Worm (Caenorhabditis elegans) whole organism, L1 larva: ENCODE data around the gene abu-2.

Experiments
- C04F5.9 ChIP-seq: sonication (generic microtip); optimal IDR thresholded peaks from 2 replicates; lab custom pipeline; 2016; ENCODE audit warnings: missing genetic modification characterization, missing compliant biosample characterization
- C34B4.2 ChIP-seq: sonication (generic microtip); optimal IDR thresholded peaks from 2 replicates; lab custom pipeline; 2017; ENCODE audit warnings: mild to moderate bottlenecking, missing genetic modification characterization, missing compliant biosample characterization
- F16B12.6 ChIP-seq: fragments of 150-350 bp; optimal IDR thresholded peaks from 2 replicates; lab custom pipeline; 2014; ENCODE audit warnings: missing biosample characterization, missing genetic modification characterization
- aha-1 ChIP-seq: fragments of 150-350 bp; optimal IDR thresholded peaks from 2 replicates; lab custom pipeline; 2014; ENCODE audit warnings: missing biosample characterization, missing genetic modification characterization
- alr-1 ChIP-seq: fragments of 200-800 bp; sonication (Bioruptor generic); optimal IDR thresholded peaks from 2 replicates; lab custom pipeline; 2018; ENCODE audit warnings: borderline replicate concordance, mild to moderate bottlenecking, missing genetic modification characterization, missing compliant biosample characterization
- aly-2 ChIP-seq: fragments of 150-350 bp; optimal IDR thresholded peaks from 2 replicates; lab custom pipeline; 2014; ENCODE audit warnings: missing biosample characterization, missing genetic modification characterization
- blmp-1 ChIP-seq: fragments of 150-350 bp; optimal IDR thresholded peaks from 2 replicates; lab custom pipeline; 2014; ENCODE audit warnings: missing biosample characterization, missing genetic modification characterization
- ceh-63 ChIP-seq: fragments of 200-800 bp; sonication (Bioruptor generic); optimal IDR thresholded peaks from 2 replicates; lab custom pipeline; 2018; ENCODE audit warnings: mild to moderate bottlenecking, missing genetic modification characterization, missing compliant biosample characterization
- ceh-88 ChIP-seq: fragments of 200-800 bp; sonication (Bioruptor generic); IDR thresholded peaks from 2 replicates; pipeline ENCODE4 v1.3.6; 2022; ENCODE audit warnings: missing genetic modification characterization, missing compliant biosample characterization
- ces-1 ChIP-seq: fragments of 150-350 bp; optimal IDR thresholded peaks from 2 replicates; lab custom pipeline; 2014; ENCODE audit warnings: missing biosample characterization, missing genetic modification reagents, missing genetic modification characterization
- dpl-1 ChIP-seq, 3 experiments: fragments of 150-350 bp in 2 of 3; sonication (generic microtip) in 1 of 3; optimal IDR thresholded peaks; 2 replicates each; lab custom pipeline; 2014 to 2017; ENCODE audit warnings: missing biosample characterization in 3 of 3, missing genetic modification characterization in 3 of 3, missing genetic modification reagents in 3 of 3
- dsc-1 ChIP-seq: sonication (generic microtip); optimal IDR thresholded peaks from 2 replicates; lab custom pipeline; 2016; ENCODE audit warnings: mild to moderate bottlenecking, missing genetic modification characterization, missing compliant biosample characterization
- efl-1 ChIP-seq, 4 experiments: fragments of 150-350 bp; optimal IDR thresholded peaks in 3 of 4; peaks in 1 of 4; 1 replicate in 1 of 4; 2 replicates in 3 of 4; lab custom pipeline; 2014; ENCODE audit warnings: missing biosample characterization in 2 of 4, missing genetic modification characterization in 2 of 4, missing genetic modification reagents in 2 of 4
- efl-3 ChIP-seq: fragments of 200-800 bp; sonication (Bioruptor generic); optimal IDR thresholded peaks from 2 replicates; lab custom pipeline; 2018; ENCODE audit warnings: mild to moderate bottlenecking, missing genetic modification characterization, missing compliant biosample characterization
- egl-13 ChIP-seq: sonication (generic microtip); optimal IDR thresholded peaks from 2 replicates; lab custom pipeline; 2016; ENCODE audit warnings: missing genotype, missing genetic modification reagents, missing genetic modification characterization, missing compliant biosample characterization
- egl-27 ChIP-seq, 2 experiments: fragments of 150-350 bp in 1 of 2; sonication (generic microtip); optimal IDR thresholded peaks; 3 replicates each; lab custom pipeline; 2017 to 2018; ENCODE audit warnings: missing biosample characterization in 2 of 2, missing genetic modification characterization in 2 of 2, missing genetic modification reagents in 2 of 2
- elt-2 ChIP-seq: sonication (generic microtip); optimal IDR thresholded peaks from 2 replicates; lab custom pipeline; 2016; ENCODE audit warnings: missing genetic modification characterization, mild to moderate bottlenecking, inconsistent platforms, missing compliant biosample characterization, missing genetic modification reagents
- ets-5 ChIP-seq: fragments of 200-800 bp; sonication (Bioruptor generic); IDR thresholded peaks from 2 replicates; pipeline ENCODE4 v1.3.6; 2022; ENCODE audit warnings: missing genetic modification characterization, missing compliant biosample characterization
- fkh-10 ChIP-seq: sonication (generic microtip); optimal IDR thresholded peaks from 2 replicates; lab custom pipeline; 2017; ENCODE audit warnings: missing biosample characterization, missing genetic modification reagents, missing genetic modification characterization
- fkh-8 ChIP-seq: sonication (generic microtip); optimal IDR thresholded peaks from 2 replicates; lab custom pipeline; 2016; ENCODE audit warnings: mild to moderate bottlenecking, missing genetic modification characterization, missing compliant biosample characterization
- fos-1 ChIP-seq: fragments of 150-350 bp; optimal IDR thresholded peaks from 2 replicates; lab custom pipeline; 2014; ENCODE audit warnings: missing biosample characterization, missing genetic modification characterization
- hlh-4 ChIP-seq: sonication (generic microtip); optimal IDR thresholded peaks from 2 replicates; lab custom pipeline; 2016; ENCODE audit warnings: mild to moderate bottlenecking, missing genetic modification characterization, missing compliant biosample characterization
- isw-1 ChIP-seq: fragments of 200-800 bp; sonication (Bioruptor generic); IDR thresholded peaks from 2 replicates; pipeline ENCODE4 v1.3.6; 2022; ENCODE audit warnings: missing genetic modification characterization, missing compliant biosample characterization
- jun-1 ChIP-seq: fragments of 150-350 bp; optimal IDR thresholded peaks from 2 replicates; lab custom pipeline; 2014; ENCODE audit warnings: missing biosample characterization, missing genetic modification reagents, missing genetic modification characterization
- lin-13 ChIP-seq: fragments of 150-350 bp; optimal IDR thresholded peaks from 2 replicates; lab custom pipeline; 2014; ENCODE audit warnings: missing biosample characterization, missing genetic modification reagents, missing genetic modification characterization
- lin-35 ChIP-seq, 2 experiments: fragments of 150-350 bp; optimal IDR thresholded peaks; 2 replicates each; lab custom pipeline; 2014; ENCODE audit warnings: missing biosample characterization in 2 of 2, missing genetic modification characterization in 2 of 2, missing genetic modification reagents in 2 of 2
- lin-39 ChIP-seq: fragments of 150-350 bp; optimal IDR thresholded peaks from 2 replicates; lab custom pipeline; 2014; ENCODE audit warnings: missing biosample characterization, missing genetic modification reagents, missing genetic modification characterization
- lsy-2 ChIP-seq, 2 experiments: fragments of 150-350 bp; optimal IDR thresholded peaks; 2 replicates each; lab custom pipeline; 2014; ENCODE audit warnings: missing biosample characterization in 2 of 2, missing genetic modification characterization in 2 of 2
- mef-2 ChIP-seq: fragments of 150-350 bp; optimal IDR thresholded peaks from 2 replicates; lab custom pipeline; 2014; ENCODE audit warnings: missing biosample characterization, missing genetic modification characterization
- mep-1 ChIP-seq: fragments of 150-350 bp; optimal IDR thresholded peaks from 2 replicates; lab custom pipeline; 2014; ENCODE audit warnings: missing biosample characterization, missing genetic modification characterization
- nhr-19 ChIP-seq: fragments of 200-800 bp; sonication (Bioruptor generic); conservative IDR thresholded peaks from 2 replicates; pipeline ENCODE4 v1.3.6; 2022; ENCODE audit warnings: missing genetic modification characterization, missing compliant biosample characterization
- nhr-20 ChIP-seq: sonication (generic microtip); optimal IDR thresholded peaks from 2 replicates; lab custom pipeline; 2016; ENCODE audit warnings: mild to moderate bottlenecking, missing genetic modification characterization, missing compliant biosample characterization
- nhr-237 ChIP-seq: fragments of 150-350 bp; optimal IDR thresholded peaks from 2 replicates; lab custom pipeline; 2014; ENCODE audit warnings: missing biosample characterization, missing genetic modification characterization
- nhr-28 ChIP-seq: fragments of 150-350 bp; optimal IDR thresholded peaks from 2 replicates; lab custom pipeline; 2014; ENCODE audit warnings: missing biosample characterization, missing genetic modification characterization
- nhr-71 ChIP-seq: sonication (generic microtip); optimal IDR thresholded peaks from 2 replicates; lab custom pipeline; 2016; ENCODE audit warnings: mild to moderate bottlenecking, missing genetic modification characterization, moderate library complexity, missing compliant biosample characterization
- nhr-85 ChIP-seq: sonication (generic microtip); peaks from one replicate; lab custom pipeline; 2016; ENCODE audit warnings: missing genetic modification characterization, inconsistent platforms, missing compliant biosample characterization
- pqm-1 ChIP-seq: sonication (generic microtip); optimal IDR thresholded peaks from 3 replicates; lab custom pipeline; 2017; ENCODE audit warnings: missing biosample characterization, missing genetic modification characterization
- rnt-1 ChIP-seq: sonication (generic microtip); optimal IDR thresholded peaks from 2 replicates; lab custom pipeline; 2016; ENCODE audit warnings: mild to moderate bottlenecking, missing genetic modification characterization, moderate library complexity, missing compliant biosample characterization
- skn-1 ChIP-seq: fragments of 150-350 bp; optimal IDR thresholded peaks from 2 replicates; lab custom pipeline; 2014; ENCODE audit warnings: missing biosample characterization, missing genetic modification characterization
- snu-23 ChIP-seq: sonication (generic microtip); optimal IDR thresholded peaks from 2 replicates; lab custom pipeline; 2016; ENCODE audit warnings: missing genetic modification characterization, missing compliant biosample characterization
- sox-4 ChIP-seq: sonication (generic microtip); optimal IDR thresholded peaks from 2 replicates; lab custom pipeline; 2016; ENCODE audit warnings: missing genetic modification characterization, missing compliant biosample characterization
- sptf-1 ChIP-seq: fragments of 150-350 bp; optimal IDR thresholded peaks from 2 replicates; lab custom pipeline; 2014; ENCODE audit warnings: missing biosample characterization, missing genetic modification characterization
- tbx-2 ChIP-seq: sonication (generic microtip); optimal IDR thresholded peaks from 2 replicates; lab custom pipeline; 2016; ENCODE audit warnings: missing genetic modification characterization, missing compliant biosample characterization
- unc-62 ChIP-seq: fragments of 150-350 bp; optimal IDR thresholded peaks from 2 replicates; lab custom pipeline; 2014; ENCODE audit warnings: missing biosample characterization, missing genetic modification reagents, missing genetic modification characterization
- vab-15 ChIP-seq: sonication (generic microtip); optimal IDR thresholded peaks from 2 replicates; lab custom pipeline; 2017; ENCODE audit warnings: missing genotype, mild to moderate bottlenecking, missing genetic modification characterization, missing compliant biosample characterization
- zag-1 ChIP-seq: fragments of 150-350 bp; optimal IDR thresholded peaks from 2 replicates; lab custom pipeline; 2014; ENCODE audit warnings: missing biosample characterization, missing genetic modification characterization
- zip-4 ChIP-seq: fragments of 200-800 bp; sonication (Bioruptor generic); optimal IDR thresholded peaks from 2 replicates; lab custom pipeline; 2018; ENCODE audit warnings: mild to moderate bottlenecking, missing genetic modification characterization, moderate library complexity, missing compliant biosample characterization
- ztf-11 ChIP-seq, 2 experiments: sonication (generic microtip); optimal IDR thresholded peaks; 2 replicates each; lab custom pipeline; 2016 to 2017; ENCODE audit warnings: missing genetic modification characterization in 2 of 2, missing biosample characterization in 1 of 2, missing compliant biosample characterization in 1 of 2
- ztf-4 ChIP-seq: fragments of 150-350 bp; optimal IDR thresholded peaks from 2 replicates; lab custom pipeline; 2014; ENCODE audit warnings: missing biosample characterization, missing genetic modification characterization

abu-2 gene

DNA sequence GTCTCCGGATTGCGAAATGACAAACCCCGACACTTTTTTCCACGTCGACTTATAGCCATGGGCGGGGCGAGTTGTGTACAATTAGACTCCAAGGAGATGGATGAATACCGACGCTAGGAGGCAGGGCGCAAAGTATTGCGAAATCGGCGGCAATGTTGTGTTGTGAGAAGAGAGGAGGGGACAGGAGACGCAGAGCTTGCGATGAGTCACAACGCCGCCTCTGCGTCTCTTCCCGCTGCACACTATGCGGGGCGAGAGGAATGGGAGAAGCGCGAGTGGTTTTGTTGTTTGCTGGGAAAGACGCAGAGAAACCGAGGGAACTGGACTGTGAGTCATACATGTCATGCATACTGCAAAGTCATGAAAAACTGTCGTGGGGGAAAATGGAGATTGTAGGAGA, 43.9 kb upstream of the abu-2 start (continued):
- peak; percentile 46 for TF ChIP-seq aly-2 (tag; lab: Kevin White, UChicago)
- TF ChIP-seq ceh-63, result no peak
- peak; percentile 67 for TF ChIP-seq fkh-10 (GFP tag; lab: Kevin White, UChicago)
- peak; percentile 78 for TF ChIP-seq rnt-1
- peak; percentile 81 for TF ChIP-seq isw-1
- TF ChIP-seq mef-2 (tag; lab: Kevin White, UChicago), result peak; percentile 70
- TF ChIP-seq sox-4 (tag; lab: Kevin White, UChicago), result peak; percentile 73
- no peak for TF ChIP-seq ces-1
- peak; percentile 100 for TF ChIP-seq fos-1 (tag; lab: Kevin White, UChicago)
- TF ChIP-seq egl-13 (tag; lab: Kevin White, UChicago), result peak; percentile 69
- TF ChIP-seq efl-3 (GFP tag; lab: Kevin White, UChicago), result no peak
- peak; percentile 79 for TF ChIP-seq nhr-237
- peak; percentile 100 for TF ChIP-seq jun-1 (tag; lab: Kevin White, UChicago)
- peak; percentile 100 for TF ChIP-seq zip-4
- peak; percentile 30 for TF ChIP-seq aha-1 (tag; lab: Kevin White, UChicago)
- peak; percentile 87 for TF ChIP-seq tbx-2
- no peak for TF ChIP-seq C34B4.2 (tag; lab: Kevin White, UChicago)
- no peak for TF ChIP-seq alr-1 (tag; lab: Kevin White, UChicago)
- peak; percentile 84 for TF ChIP-seq mep-1 (tag; lab: Kevin White, UChicago)
- TF ChIP-seq unc-62 (GFP tag; lab: Kevin White, UChicago), result no peak
- peak; percentile 68 for TF ChIP-seq lin-13
- TF ChIP-seq elt-2, result peak; percentile 61
- TF ChIP-seq lin-35 (GFP tag; optimal IDR thresholded peaks at IDR 0.05; lab: Kevin White, UChicago), result peak; percentile 74 to 83
- TF ChIP-seq dsc-1 (tag; lab: Kevin White, UChicago), result peak; percentile 67
- peak; percentile 96 for TF ChIP-seq fkh-8 (tag; lab: Kevin White, UChicago)
- no peak for TF ChIP-seq nhr-28 (tag; lab: Kevin White, UChicago)
- peak; percentile 94 for TF ChIP-seq snu-23 (GFP tag; lab: Kevin White, UChicago)
- peak; percentile 55 to 81 for TF ChIP-seq egl-27 (tag; optimal IDR thresholded peaks at IDR 0.05; lab: Kevin White, UChicago)
- peak; percentile 98 for TF ChIP-seq nhr-85 (tag; lab: Kevin White, UChicago)
- TF ChIP-seq F16B12.6 (tag; lab: Kevin White, UChicago), result peak; percentile 51
- TF ChIP-seq lsy-2 (tag; optimal IDR thresholded peaks at IDR 0.05; lab: Kevin White, UChicago), result peak; percentile 77 to 84
- TF ChIP-seq ets-5 (GFP tag; lab: Robert Waterston, UW), result no peak

ce11 chrX:1453770-1454169, 43.3 kb upstream of the abu-2 start, which contains the start of gene cebp-1:
cebp-1 (minus strand) TSS chrX:1453868.
- TF ChIP-seq nhr-71 (tag; lab: Kevin White, UChicago) (peak; percentile 19), rnt-1 (peak; percentile 10), pqm-1 (tag; lab: Kevin White, UChicago) (no peak), aha-1 (tag; lab: Kevin White, UChicago) (no peak), elt-2 (peak; percentile 21), ztf-11 (tag; optimal IDR thresholded peaks at IDR 0.05; lab: Kevin White, UChicago) (no peak), skn-1 (tag; lab: Kevin White, UChicago) (peak; percentile 39), jun-1 (tag; lab: Kevin White, UChicago) (no peak), vab-15 (tag; lab: Kevin White, UChicago) (no peak), sox-4 (tag; lab: Kevin White, UChicago) (no peak), mef-2 (tag; lab: Kevin White, UChicago) (peak; percentile 59), sptf-1 (tag; lab: Kevin White, UChicago) (no peak), fkh-10 (GFP tag; lab: Kevin White, UChicago) (no peak), snu-23 (GFP tag; lab: Kevin White, UChicago) (no peak), dpl-1 (GFP tag; optimal IDR thresholded peaks at IDR 0.05; lab: Kevin White, UChicago) (no peak), blmp-1 (tag; lab: Kevin White, UChicago) (peak; percentile 89), ceh-63 (no peak), lin-35 (GFP tag; optimal IDR thresholded peaks at IDR 0.05; lab: Kevin White, UChicago) (peak in 1 of 2 experiments; percentile 0), hlh-4 (no peak), nhr-20 (no peak), efl-1 (optimal IDR thresholded peaks at IDR 0.05; lab: Kevin White, UChicago) (no peak), efl-1 (GFP tag; optimal IDR thresholded peaks at IDR 0.05 in 1 of 2; lab: Kevin White, UChicago) (peak in 1 of 2 experiments; percentile 69), nhr-19 (GFP tag; lab: Robert Waterston, UW) (0 out of 2 replicates have a peak, but pooled peaks have one; percentile 2), alr-1 (tag; lab: Kevin White, UChicago) (no peak), ztf-4 (tag; lab: Kevin White, UChicago) (peak; percentile 22), zag-1 (tag; lab: Kevin White, UChicago) (no peak), efl-3 (GFP tag; lab: Kevin White, UChicago) (no peak), lin-39 (tag; lab: Kevin White, UChicago) (no peak), mep-1 (tag; lab: Kevin White, UChicago) (peak; percentile 46), ceh-88 (GFP tag; lab: Robert Waterston, UW) (no peak), C04F5.9 (tag; lab: Kevin White, UChicago) (no peak)
